Fruit fly (Drosophila melanogaster): ENCODE data around the gene lmd.

dm6 chr3R:23004161-23004560, 22.4 kb downstream of the lmd start:
- TF ChIP-seq rn (GFP tag; IDR thresholded peaks at IDR 0.05) (no peak), gl (tag; optimal IDR thresholded peaks at IDR 0.05) (no peak)

Data from whole organism, pupa.